Fruit fly (Drosophila melanogaster) whole organism, embryonic: ENCODE results near the gene CycB3.

ENCODE experiments used
- Abd-B ChIP-seq: fragments of 200-800 bp; sonication (Bioruptor generic); optimal IDR thresholded peaks from 2 replicates; lab custom pipeline; 2018; ENCODE audit warnings: missing biosample characterization, mild to moderate bottlenecking, missing genetic modification characterization, moderate library complexity
- CG10431 ChIP-seq: fragments of 200-800 bp; sonication (Bioruptor generic); optimal IDR thresholded peaks from 3 replicates; lab custom pipeline; 2018; ENCODE audit warnings: missing biosample characterization, mild to moderate bottlenecking, missing genetic modification characterization
- CG12219 ChIP-seq: fragments of 200-800 bp; sonication (Bioruptor generic); optimal IDR thresholded peaks from 3 replicates; lab custom pipeline; 2018; ENCODE audit warnings: missing biosample characterization, mild to moderate bottlenecking, missing genetic modification characterization
- CG14014 ChIP-seq: fragments of 200-800 bp; sonication (Bioruptor generic); IDR thresholded peaks from 2 replicates; pipeline ENCODE4 v1.3.6; 2022; ENCODE audit warnings: missing biosample characterization, missing genetic modification characterization
- CG15479 ChIP-seq: fragments of 200-800 bp; sonication (Bioruptor generic); optimal IDR thresholded peaks from 3 replicates; lab custom pipeline; 2019; ENCODE audit warnings: missing biosample characterization, mild to moderate bottlenecking, missing genetic modification characterization, moderate library complexity
- CG17186 ChIP-seq: fragments of 200-800 bp; sonication (Bioruptor generic); optimal IDR thresholded peaks from 3 replicates; lab custom pipeline; 2017; ENCODE audit warnings: missing biosample characterization, missing genetic modification reagents, missing genetic modification characterization
- CG17568 ChIP-seq: fragments of 200-800 bp; sonication (Bioruptor generic); optimal IDR thresholded peaks from 2 replicates; lab custom pipeline; 2018; ENCODE audit warnings: missing biosample characterization, mild to moderate bottlenecking, missing genetic modification characterization, moderate library complexity
- CG1792 ChIP-seq: fragments of 200-800 bp; sonication (Bioruptor generic); optimal IDR thresholded peaks from 2 replicates; lab custom pipeline; 2016; ENCODE audit warnings: missing biosample characterization, missing genetic modification characterization
- CG2712 ChIP-seq: fragments of 200-800 bp; optimal IDR thresholded peaks from 3 replicates; lab custom pipeline; 2019; ENCODE audit warnings: missing biosample characterization, mild to moderate bottlenecking, missing genetic modification characterization, moderate library complexity
- CG2889 ChIP-seq: fragments of 200-800 bp; sonication (Bioruptor generic); IDR thresholded peaks from 3 replicates; pipeline ENCODE4 v1.3.6; 2022; ENCODE audit warnings: missing biosample characterization, missing genetic modification characterization
- CG34376 ChIP-seq: fragments of 200-800 bp; sonication (Bioruptor generic); optimal IDR thresholded peaks from 2 replicates; lab custom pipeline; 2018; ENCODE audit warnings: missing biosample characterization, mild to moderate bottlenecking, missing genetic modification characterization
- CG3726 ChIP-seq: fragments of 200-800 bp; sonication (Bioruptor generic); IDR thresholded peaks from 3 replicates; pipeline ENCODE4, ENCODE4 v1.3.6; 2022; ENCODE audit warnings: missing biosample characterization, missing genetic modification characterization
- CG42726 ChIP-seq: fragments of 200-800 bp; sonication (Bioruptor generic); IDR thresholded peaks from 2 replicates; pipeline ENCODE4 v1.3.6; 2022; ENCODE audit warnings: missing biosample characterization, missing genetic modification characterization; ENCODE audit not compliant: partially characterized antibody
- CG6272 ChIP-seq: fragments of 200-800 bp; sonication (Bioruptor generic); IDR thresholded peaks from 2 replicates; pipeline ENCODE4 v1.3.6; 2022; ENCODE audit warnings: missing biosample characterization, missing genetic modification characterization
- CG6765 ChIP-seq: fragments of 200-800 bp; sonication (Bioruptor generic); optimal IDR thresholded peaks from 3 replicates; lab custom pipeline; 2017; ENCODE audit warnings: missing biosample characterization, mild to moderate bottlenecking, missing genetic modification characterization
- CG7786 ChIP-seq: fragments of 200-800 bp; sonication (Bioruptor generic); optimal IDR thresholded peaks from 2 replicates; lab custom pipeline; 2016; ENCODE audit warnings: missing biosample characterization, missing genetic modification characterization
- CG8281 ChIP-seq: fragments of 200-800 bp; sonication (Bioruptor generic); optimal IDR thresholded peaks from 2 replicates; lab custom pipeline; 2018; ENCODE audit warnings: missing biosample characterization, mild to moderate bottlenecking, missing genetic modification characterization, moderate library complexity
- CG9817 ChIP-seq: fragments of 200-800 bp; sonication (Bioruptor generic); optimal IDR thresholded peaks from 2 replicates; lab custom pipeline; 2018; ENCODE audit warnings: missing biosample characterization, mild to moderate bottlenecking, missing genetic modification characterization, moderate library complexity
- Fer2 ChIP-seq: fragments of 200-800 bp; sonication (Bioruptor generic); optimal IDR thresholded peaks from 2 replicates; lab custom pipeline; 2018; ENCODE audit warnings: missing biosample characterization, mild to moderate bottlenecking, missing genetic modification characterization, moderate library complexity
- H15 ChIP-seq: fragments of 200-800 bp; sonication (Bioruptor generic); IDR thresholded peaks from 3 replicates; pipeline ENCODE4 v1.3.6; 2022; ENCODE audit warnings: missing biosample characterization, missing genetic modification characterization
- HLH4C ChIP-seq: fragments of 200-800 bp; sonication (Bioruptor generic); IDR thresholded peaks from 3 replicates; pipeline ENCODE4 v1.3.6; 2022; ENCODE audit warnings: missing biosample characterization, missing genetic modification characterization; ENCODE audit not compliant: partially characterized antibody
- HLH54F ChIP-seq: fragments of 200-800 bp; sonication (Bioruptor generic); optimal IDR thresholded peaks from 3 replicates; lab custom pipeline; 2016; ENCODE audit warnings: missing biosample characterization, missing genetic modification characterization
- Hand ChIP-seq: fragments of 200-800 bp; sonication (Bioruptor generic); optimal IDR thresholded peaks from 2 replicates; lab custom pipeline; 2017; ENCODE audit warnings: mild to moderate bottlenecking, missing biosample characterization, missing genetic modification reagents, missing genetic modification characterization
- Hmr ChIP-seq: fragments of 200-800 bp; sonication (Bioruptor generic); optimal IDR thresholded peaks from 3 replicates; lab custom pipeline; 2017; ENCODE audit warnings: mild to moderate bottlenecking, missing biosample characterization, missing genetic modification reagents, missing genetic modification characterization
- Hr39 ChIP-seq: fragments of >200 bp; optimal IDR thresholded peaks from 2 replicates; lab custom pipeline; 2017
- PHDP ChIP-seq: fragments of 200-800 bp; sonication (Bioruptor generic); optimal IDR thresholded peaks from 3 replicates; lab custom pipeline; 2018; ENCODE audit warnings: missing biosample characterization, mild to moderate bottlenecking, missing genetic modification characterization, moderate library complexity
- TFAM ChIP-seq: fragments of 200-800 bp; sonication (Bioruptor generic); optimal IDR thresholded peaks from 2 replicates; lab custom pipeline; 2017; ENCODE audit warnings: missing biosample characterization, missing genetic modification characterization, inconsistent platforms
- YL-1 ChIP-seq: fragments of 200-800 bp; sonication (Bioruptor generic); optimal IDR thresholded peaks from 3 replicates; lab custom pipeline; 2017; ENCODE audit warnings: missing biosample characterization, mild to moderate bottlenecking, missing genetic modification characterization
- esg ChIP-seq: fragments of 200-800 bp; sonication (Bioruptor generic); conservative IDR thresholded peaks from 2 replicates; pipeline ENCODE4 v1.3.6; 2022; ENCODE audit warnings: missing biosample characterization, missing genetic modification characterization
- ewg ChIP-seq: fragments of 200-800 bp; sonication (Bioruptor generic); optimal IDR thresholded peaks from 3 replicates; lab custom pipeline; 2017; ENCODE audit warnings: mild to moderate bottlenecking, missing biosample characterization, missing genetic modification reagents, missing genetic modification characterization
- gce ChIP-seq: fragments of 200-800 bp; sonication (Bioruptor generic); IDR thresholded peaks from 3 replicates; pipeline ENCODE4 v1.3.6; 2022; ENCODE audit warnings: missing biosample characterization, missing genetic modification characterization
- gem ChIP-seq: fragments of 200-800 bp; sonication (Bioruptor generic); optimal IDR thresholded peaks from 2 replicates; lab custom pipeline; 2019; ENCODE audit warnings: missing biosample characterization, mild to moderate bottlenecking, missing genetic modification characterization, moderate library complexity
- grau ChIP-seq: fragments of 200-800 bp; optimal IDR thresholded peaks from 3 replicates; lab custom pipeline; 2019; ENCODE audit warnings: missing biosample characterization, mild to moderate bottlenecking, missing genetic modification characterization, moderate library complexity
- gsb ChIP-seq: fragments of 200-800 bp; sonication (Bioruptor generic); IDR thresholded peaks from 2 replicates; pipeline ENCODE4 v1.3.6; 2022; ENCODE audit warnings: missing biosample characterization, missing genetic modification characterization
- hth ChIP-seq: fragments of >200 bp; optimal IDR thresholded peaks from 2 replicates; lab custom pipeline; 2017; ENCODE audit warnings: inconsistent platforms
- klu ChIP-seq: fragments of 200-800 bp; sonication (Bioruptor generic); IDR thresholded peaks from 2 replicates; pipeline ENCODE4 v1.3.6; 2022; ENCODE audit warnings: missing biosample characterization, missing genetic modification characterization
- lola ChIP-seq, 3 experiments: fragments of >200 bp in 2 of 3; fragments of 200-800 bp in 1 of 3; sonication (Bioruptor generic) in 1 of 3; optimal IDR thresholded peaks; 2 replicates each; lab custom pipeline; 2017 to 2019; ENCODE audit warnings: missing biosample characterization in 3 of 3, missing genetic modification characterization in 3 of 3, mild to moderate bottlenecking in 1 of 3, moderate library complexity in 1 of 3
- pan ChIP-seq, 4 experiments: fragments of >200 bp in 3 of 4; fragments of 200-800 bp in 1 of 4; sonication (Bioruptor generic) in 1 of 4; optimal IDR thresholded peaks in 3 of 4; IDR thresholded peaks in 1 of 4; 2 replicates each; pipeline versions ENCODE4 v1.3.6 to Lab custom; 2017 to 2022; ENCODE audit warnings: missing biosample characterization in 2 of 4, missing genetic modification characterization in 2 of 4, mixed read lengths in 1 of 4
- pb ChIP-seq: fragments of 200-800 bp; sonication (Bioruptor generic); optimal IDR thresholded peaks from 3 replicates; lab custom pipeline; 2016; ENCODE audit warnings: missing biosample characterization, missing genetic modification characterization
- peb ChIP-seq: fragments of 200-800 bp; sonication (Bioruptor generic); IDR thresholded peaks from 2 replicates; pipeline ENCODE4 v1.3.6; 2022; ENCODE audit warnings: missing biosample characterization, missing genetic modification characterization
- pros ChIP-seq: fragments of 200-800 bp; sonication (Bioruptor generic); optimal IDR thresholded peaks from 3 replicates; lab custom pipeline; 2019; ENCODE audit warnings: missing biosample characterization, mild to moderate bottlenecking, missing genetic modification characterization, moderate library complexity
- sob ChIP-seq: fragments of 200-800 bp; sonication (Bioruptor generic); IDR thresholded peaks from 2 replicates; pipeline ENCODE4 v1.3.6; 2022; ENCODE audit warnings: missing biosample characterization, missing genetic modification characterization
- sqz ChIP-seq: fragments of 200-800 bp; sonication (Bioruptor generic); optimal IDR thresholded peaks from 3 replicates; lab custom pipeline; 2018; ENCODE audit warnings: missing biosample characterization, mild to moderate bottlenecking, missing genetic modification characterization
- tll ChIP-seq, 2 experiments: fragments of 200-800 bp in 1 of 2; fragments of >200 bp in 1 of 2; sonication (Bioruptor generic) in 1 of 2; optimal IDR thresholded peaks; 2 replicates each; lab custom pipeline; 2017 to 2019; ENCODE audit warnings: missing biosample characterization in 2 of 2, missing genetic modification characterization in 2 of 2, mild to moderate bottlenecking in 1 of 2, moderate library complexity in 1 of 2
- vnd ChIP-seq: fragments of 200-800 bp; sonication (Bioruptor generic); IDR thresholded peaks from 3 replicates; pipeline ENCODE4 v1.3.6; 2022; ENCODE audit warnings: missing biosample characterization, missing genetic modification characterization; ENCODE audit not compliant: partially characterized antibody
- wdn ChIP-seq: fragments of 200-800 bp; sonication (Bioruptor generic); IDR thresholded peaks from 2 replicates; pipeline ENCODE4 v1.3.6; 2022; ENCODE audit warnings: missing biosample characterization, missing genetic modification characterization
- zen ChIP-seq: fragments of 200-800 bp; sonication (Bioruptor generic); optimal IDR thresholded peaks from 3 replicates; lab custom pipeline; 2018; ENCODE audit warnings: missing biosample characterization, mild to moderate bottlenecking, missing genetic modification characterization, moderate library complexity

CycB3 gene

dm6 chr3R:24867956-24868355 lies 2.7 kb downstream of the CycB3 start (continued):
- TF ChIP-seq CG10431 (GFP tag; lab: Kevin White, UChicago), result peak; percentile 100
- TF ChIP-seq peb (GFP tag; lab: Robert Waterston, UW), result no peak
- TF ChIP-seq pan (optimal IDR thresholded peaks at IDR 0.05; lab: Kevin White, UChicago), result no peak
- no peak for TF ChIP-seq pan (GFP tag; optimal IDR thresholded peaks at IDR 0.05 in 1 of 2, IDR thresholded peaks at IDR 0.05 in 1 of 2)
- TF ChIP-seq wdn, result no peak
- TF ChIP-seq HLH54F, result no peak
- TF ChIP-seq CG34376 (GFP tag; lab: Kevin White, UChicago), result no peak
- no peak for TF ChIP-seq vnd (GFP tag; lab: Robert Waterston, UW)
- TF ChIP-seq gce, result no peak
- no peak for TF ChIP-seq CG2889

- TF ChIP-seq CG8281 (tag; lab: Kevin White, UChicago) (no peak), CG15479 (GFP tag; lab: Kevin White, UChicago) (peak; percentile 92), pb (no peak), hth (no peak), TFAM (GFP tag; lab: Kevin White, UChicago) (no peak), ewg (peak; percentile 38), H15 (GFP tag; lab: Robert Waterston, UW) (0 out of 3 replicates have a peak, but pooled peaks have one; percentile 11), CG7786 (GFP tag; lab: Kevin White, UChicago) (no peak), zen (tag; lab: Kevin White, UChicago) (peak; percentile 20), esg (GFP tag; lab: Robert Waterston, UW) (no peak), lola (GFP tag; optimal IDR thresholded peaks at IDR 0.05; lab: Kevin White, UChicago) (no peak), PHDP (tag; lab: Kevin White, UChicago) (no peak), CG6272 (GFP tag; lab: Robert Waterston, UW) (no peak), tll (GFP tag; optimal IDR thresholded peaks at IDR 0.05; lab: Kevin White, UChicago) (peak in 1 of 2 experiments; percentile 60), CG9817 (tag; lab: Kevin White, UChicago) (no peak), pros (GFP tag; lab: Kevin White, UChicago) (peak; percentile 65)
Observed at dm6 chr3R:24866976-24867375, 3.6 kb downstream of the CycB3 start.

- TF ChIP-seq HLH54F (no peak), CG17568 (no peak), sob (GFP tag; lab: Robert Waterston, UW) (peak; percentile 56; the same call in 1 of the 2 replicates), CG6765 (GFP tag; lab: Kevin White, UChicago) (no peak), gsb (GFP tag; lab: Robert Waterston, UW) (no peak), grau (tag; lab: Kevin White, UChicago) (peak; percentile 59), Hr39 (lab: Kevin White, UChicago) (no peak), sqz (GFP tag; lab: Kevin White, UChicago) (no peak), CG3726 (no peak), Hand (no peak), CG17186 (GFP tag; lab: Kevin White, UChicago) (no peak), gem (tag; lab: Kevin White, UChicago) (no peak), YL-1 (GFP tag; lab: Kevin White, UChicago) (no peak), CG34376 (GFP tag; lab: Kevin White, UChicago) (peak; percentile 62), CG14014 (GFP tag; lab: Robert Waterston, UW) (no peak), CG1792 (GFP tag; lab: Kevin White, UChicago) (no peak), Hmr (GFP tag; lab: Kevin White, UChicago) (peak; percentile 14), Abd-B (GFP tag; lab: Kevin White, UChicago) (no peak), ewg (no peak), klu (no peak), CG2712 (tag; lab: Kevin White, UChicago) (peak; percentile 40), HLH4C (GFP tag; lab: Robert Waterston, UW) (no peak), CG42726 (GFP tag; lab: Robert Waterston, UW) (no peak), Fer2 (peak; percentile 6), CG12219 (GFP tag; lab: Kevin White, UChicago) (no peak)
Observed at dm6 chr3R:24864719-24865400, 5.8 kb downstream of the CycB3 start, which contains the start of the genes Srg1 and Elal. Gene Srg1, minus strand, starts transcription at chr3R:24864732. Gene Elal, plus strand, starts transcription at chr3R:24865350.
